Worm (Caenorhabditis elegans): ENCODE data around the gene nhr-94.
A peak's percentile ranks its signal among the peaks of the same experiment; 100 is the strongest.

Gene nhr-94

ce11 chrV:7730488-7730887 lies 44.4 kb upstream of the nhr-94 start (continued):
- TF ChIP-seq Y79H2A.3 (GFP tag; conservative IDR thresholded peaks at IDR 0.05) (no peak), mes-4 (tag; optimal IDR thresholded peaks at IDR 0.05) (no peak), ceh-27 (GFP tag; optimal IDR thresholded peaks at IDR 0.05) (peak; percentile 22), egl-44 (GFP tag; IDR thresholded peaks at IDR 0.05) (no peak), attf-5 (GFP tag; optimal IDR thresholded peaks at IDR 0.05) (no peak), C17E4.6 (GFP tag; IDR thresholded peaks at IDR 0.05) (no peak), tbx-9 (tag; optimal IDR thresholded peaks at IDR 0.05; ENCODE audit: borderline replicate concordance) (no peak), snpc-4 (GFP tag; optimal IDR thresholded peaks at IDR 0.05) (peak; percentile 27), snpc-4 (tag; optimal IDR thresholded peaks at IDR 0.05) (peak in 1 of 4 experiments; percentile 52), nhr-90 (tag; optimal IDR thresholded peaks at IDR 0.05) (peak; percentile 35), hmg-1.2 (GFP tag; IDR thresholded peaks at IDR 0.05) (peak; percentile 42; the same call in 1 of the 2 replicates), cebp-2 (GFP tag; IDR thresholded peaks at IDR 0.05) (no peak), him-1 (tag; optimal IDR thresholded peaks at IDR 0.05) (peak; percentile 28), nfya-1 (tag; optimal IDR thresholded peaks at IDR 0.05; ENCODE audit: borderline replicate concordance, insufficient read depth) (no peak)

ce11 chrV:7728679-7729027 lies 42.5 kb upstream of the nhr-94 start, which contains the start of gene Y97E10C.1:
Y97E10C.1 (plus strand) TSS chrV:7728879.
- TF ChIP-seq pha-4 (tag; optimal IDR thresholded peaks at IDR 0.05) (no peak), lin-54 (GFP tag; optimal IDR thresholded peaks at IDR 0.05) (no peak), aptf-3 (GFP tag; IDR thresholded peaks at IDR 0.05) (no peak), F33H1.4 (GFP tag; IDR thresholded peaks at IDR 0.05) (no peak)

- TF ChIP-seq pha-4 (tag; optimal IDR thresholded peaks at IDR 0.05) (no peak), dox-1 (GFP tag; IDR thresholded peaks at IDR 0.05) (peak; percentile 43; the same call in 1 of the 2 replicates), F33H1.4 (GFP tag; IDR thresholded peaks at IDR 0.05) (no peak), hsf-1 (GFP tag; IDR thresholded peaks at IDR 0.05) (no peak), efl-1 (GFP tag; optimal IDR thresholded peaks at IDR 0.05) (no peak), madf-3 (GFP tag; IDR thresholded peaks at IDR 0.05) (no peak), Y53F4B.3 (GFP tag; IDR thresholded peaks at IDR 0.05) (no peak), let-526 (GFP tag; IDR thresholded peaks at IDR 0.05) (no peak), C17E4.6 (GFP tag; IDR thresholded peaks at IDR 0.05) (no peak), tbx-9 (tag; optimal IDR thresholded peaks at IDR 0.05; ENCODE audit: borderline replicate concordance) (no peak), lin-40 (tag; optimal IDR thresholded peaks at IDR 0.05) (peak; percentile 83), hlh-26 (GFP tag; conservative IDR thresholded peaks at IDR 0.05) (no peak), madf-6 (GFP tag; IDR thresholded peaks at IDR 0.05) (no peak), ztf-25 (GFP tag; IDR thresholded peaks at IDR 0.05) (no peak), nhr-179 (tag; optimal IDR thresholded peaks at IDR 0.05) (no peak), cebp-2 (GFP tag; IDR thresholded peaks at IDR 0.05) (no peak), attf-5 (GFP tag; optimal IDR thresholded peaks at IDR 0.05) (peak; percentile 53), hmg-1.2 (GFP tag; IDR thresholded peaks at IDR 0.05) (peak; percentile 84), lin-35 (GFP tag; optimal IDR thresholded peaks at IDR 0.05) (peak in 1 of 3 experiments; percentile 77), egl-18 (GFP tag; IDR thresholded peaks at IDR 0.05) (no peak), athp-1 (tag; optimal IDR thresholded peaks at IDR 0.05) (peak; percentile 22), snpc-4 (GFP tag; optimal IDR thresholded peaks at IDR 0.05) (no peak), snpc-4 (tag; optimal IDR thresholded peaks at IDR 0.05) (peak in 2 of 4 experiments; percentile 22 to 54), F10E7.11 (tag; optimal IDR thresholded peaks at IDR 0.05) (no peak), ztf-26 (tag; optimal IDR thresholded peaks at IDR 0.05) (no peak), B0019.2 (GFP tag; conservative IDR thresholded peaks at IDR 0.05) (no peak), let-607 (tag; optimal IDR thresholded peaks at IDR 0.05) (peak; percentile 2 to 23), F23B12.7 (tag; optimal IDR thresholded peaks at IDR 0.05; ENCODE audit: insufficient read depth) (no peak), ceh-40 (GFP tag; IDR thresholded peaks at IDR 0.05) (no peak), cebp-1 (GFP tag; IDR thresholded peaks at IDR 0.05) (no peak), cebp-1 (tag; optimal IDR thresholded peaks at IDR 0.05) (peak; percentile 80), him-1 (tag; optimal IDR thresholded peaks at IDR 0.05) (no peak), F22D6.2 (tag; optimal IDR thresholded peaks at IDR 0.05) (no peak), snpc-1.3 (tag; optimal IDR thresholded peaks at IDR 0.05; ENCODE audit: insufficient read depth) (no peak), ets-4 (GFP tag; optimal IDR thresholded peaks at IDR 0.05) (no peak)
Observed at ce11 chrV:7728003-7728678, 42.0 kb upstream of the nhr-94 start.

Data from whole organism, young adult.